Fruit fly (Drosophila melanogaster) whole organism, adult: ENCODE measurements around the gene VhaSFD.

Source experiments
- Hr96 ChIP-seq: fragments of 200-800 bp; sonication (Bioruptor generic); optimal IDR thresholded peaks from 2 replicates; lab custom pipeline; 2016; ENCODE audit warnings: missing biosample characterization, missing genetic modification characterization
- bab1 ChIP-seq: fragments of 200-800 bp; sonication (Bioruptor generic); optimal IDR thresholded peaks from 3 replicates; lab custom pipeline; 2019; ENCODE audit warnings: missing biosample characterization, mild to moderate bottlenecking, missing genetic modification characterization, moderate library complexity

- TF ChIP-seq Hr96 (GFP tag; lab: Kevin White, UChicago) (no peak), bab1 (GFP tag; lab: Kevin White, UChicago) (no peak)
Observed at dm6 chr2L:16687863-16688262, 39.8 kb downstream of the VhaSFD start.
